Fruit fly (Drosophila melanogaster): ENCODE data around the gene CalpC.
A peak's percentile ranks its signal among the peaks of the same experiment; 100 is the strongest.

Gene CalpC

dm6 chrX:16278783-16279182, 46.8 kb upstream of the CalpC start (continued):
- TF ChIP-seq lab (GFP tag; optimal IDR thresholded peaks at IDR 0.05): peak; percentile 87
- peak; percentile 73 for TF ChIP-seq BtbVII (GFP tag; optimal IDR thresholded peaks at IDR 0.05)
- TF ChIP-seq CG17802 (tag; optimal IDR thresholded peaks at IDR 0.05): peak; percentile 54
- peak; percentile 77 for TF ChIP-seq tgo (GFP tag; IDR thresholded peaks at IDR 0.05)
- TF ChIP-seq Sin3A (optimal IDR thresholded peaks at IDR 0.05): no peak
- peak; percentile 65; the same call in 1 of the 2 replicates for TF ChIP-seq CG14667 (GFP tag; IDR thresholded peaks at IDR 0.05)
- TF ChIP-seq salm (tag; optimal IDR thresholded peaks at IDR 0.05): peak; percentile 82
- TF ChIP-seq lov (optimal IDR thresholded peaks at IDR 0.05): no peak
- TF ChIP-seq lov (GFP tag; IDR thresholded peaks at IDR 0.05): peak; percentile 56; the same call in 1 of the 3 replicates
- peak; percentile 90 for TF ChIP-seq ATbp (GFP tag; optimal IDR thresholded peaks at IDR 0.05)
- TF ChIP-seq Nf-YA (GFP tag; IDR thresholded peaks at IDR 0.05): peak; percentile 55; the same call in 1 of the 2 replicates
- peak; percentile 61 for TF ChIP-seq Hey (tag; optimal IDR thresholded peaks at IDR 0.05)
- no peak for TF ChIP-seq Bgb (GFP tag; IDR thresholded peaks at IDR 0.05; ENCODE audit: partially characterized antibody)
- no peak for TF ChIP-seq Hr39 (optimal IDR thresholded peaks at IDR 0.05)
- TF ChIP-seq CG9727 (GFP tag; optimal IDR thresholded peaks at IDR 0.05): peak; percentile 80
- TF ChIP-seq CG4730 (GFP tag; IDR thresholded peaks at IDR 0.05): peak; percentile 68
- no peak for TF ChIP-seq psq (GFP tag; optimal IDR thresholded peaks at IDR 0.05)
- TF ChIP-seq Mrtf (GFP tag; IDR thresholded peaks at IDR 0.05): peak; percentile 66
- TF ChIP-seq tio (GFP tag; optimal IDR thresholded peaks at IDR 0.05): no peak
- no peak for TF ChIP-seq da (GFP tag; optimal IDR thresholded peaks at IDR 0.05)
- TF ChIP-seq CG11093 (GFP tag; IDR thresholded peaks at IDR 0.05): peak; percentile 59; the same call in 2 of the 3 replicates
- TF ChIP-seq dmrt99B (tag; optimal IDR thresholded peaks at IDR 0.05): peak; percentile 87
- TF ChIP-seq gsb-n (tag; optimal IDR thresholded peaks at IDR 0.05): peak; percentile 84
- TF ChIP-seq ase (GFP tag; IDR thresholded peaks at IDR 0.05): peak; percentile 80
- TF ChIP-seq CG6272 (GFP tag; IDR thresholded peaks at IDR 0.05): peak; percentile 46
- TF ChIP-seq CG8924 (tag; optimal IDR thresholded peaks at IDR 0.05): peak; percentile 87
- peak; percentile 87 for TF ChIP-seq sim (GFP tag; IDR thresholded peaks at IDR 0.05)
- TF ChIP-seq seq (GFP tag; IDR thresholded peaks at IDR 0.05): peak; percentile 88
- TF ChIP-seq CG3726 (GFP tag; IDR thresholded peaks at IDR 0.05): peak; percentile 69; the same call in 2 of the 3 replicates
- TF ChIP-seq CG6175 (GFP tag; IDR thresholded peaks at IDR 0.05): no peak
- TF ChIP-seq toy (GFP tag; IDR thresholded peaks at IDR 0.05): peak; percentile 50; the same call in 1 of the 2 replicates
- no peak for TF ChIP-seq CG10565 (GFP tag; optimal IDR thresholded peaks at IDR 0.05)
- TF ChIP-seq CG2116 (GFP tag; optimal IDR thresholded peaks at IDR 0.05): peak; percentile 11
- TF ChIP-seq CG43689 (GFP tag; IDR thresholded peaks at IDR 0.05): peak; percentile 45; the same call in 1 of the 2 replicates
- peak; percentile 34; the same call in 1 of the 2 replicates for TF ChIP-seq gt (GFP tag; IDR thresholded peaks at IDR 0.05)
- peak; percentile 83 for TF ChIP-seq B-H2 (GFP tag; optimal IDR thresholded peaks at IDR 0.05)
- peak; percentile 86 for TF ChIP-seq CG7556 (GFP tag; optimal IDR thresholded peaks at IDR 0.05)
- TF ChIP-seq CG15696 (tag; optimal IDR thresholded peaks at IDR 0.05): peak; percentile 91
- peak; percentile 87 for TF ChIP-seq CG17359 (tag; optimal IDR thresholded peaks at IDR 0.05)
- TF ChIP-seq CrebB (tag; optimal IDR thresholded peaks at IDR 0.05): peak; percentile 78
- peak; percentile 6; the same call in 1 of the 2 replicates for TF ChIP-seq E2f2 (GFP tag; IDR thresholded peaks at IDR 0.05)
- peak; percentile 59 for TF ChIP-seq NFAT (GFP tag; IDR thresholded peaks at IDR 0.05)
- TF ChIP-seq CG30431 (GFP tag; optimal IDR thresholded peaks at IDR 0.05): peak; percentile 89
- peak; percentile 76 for TF ChIP-seq Fer3 (tag; optimal IDR thresholded peaks at IDR 0.05)
- peak; percentile 67 for TF ChIP-seq wor (GFP tag; IDR thresholded peaks at IDR 0.05)
- TF ChIP-seq chif (GFP tag; optimal IDR thresholded peaks at IDR 0.05): peak; percentile 59 to 78
- TF ChIP-seq CG6683 (GFP tag; optimal IDR thresholded peaks at IDR 0.05): peak; percentile 71
- peak; percentile 57 for TF ChIP-seq CG30403 (GFP tag; optimal IDR thresholded peaks at IDR 0.05)
- TF ChIP-seq CG13894 (tag; optimal IDR thresholded peaks at IDR 0.05): peak; percentile 67
- peak; percentile 20 for TF ChIP-seq Elba2 (GFP tag; optimal IDR thresholded peaks at IDR 0.05)
- TF ChIP-seq vfl (GFP tag; optimal IDR thresholded peaks at IDR 0.05): no peak
- no peak for TF ChIP-seq pzg (GFP tag; optimal IDR thresholded peaks at IDR 0.05)
